Worm (Caenorhabditis elegans): ENCODE data around the gene C04A2.15.

C04A2.15 gene

DNA sequence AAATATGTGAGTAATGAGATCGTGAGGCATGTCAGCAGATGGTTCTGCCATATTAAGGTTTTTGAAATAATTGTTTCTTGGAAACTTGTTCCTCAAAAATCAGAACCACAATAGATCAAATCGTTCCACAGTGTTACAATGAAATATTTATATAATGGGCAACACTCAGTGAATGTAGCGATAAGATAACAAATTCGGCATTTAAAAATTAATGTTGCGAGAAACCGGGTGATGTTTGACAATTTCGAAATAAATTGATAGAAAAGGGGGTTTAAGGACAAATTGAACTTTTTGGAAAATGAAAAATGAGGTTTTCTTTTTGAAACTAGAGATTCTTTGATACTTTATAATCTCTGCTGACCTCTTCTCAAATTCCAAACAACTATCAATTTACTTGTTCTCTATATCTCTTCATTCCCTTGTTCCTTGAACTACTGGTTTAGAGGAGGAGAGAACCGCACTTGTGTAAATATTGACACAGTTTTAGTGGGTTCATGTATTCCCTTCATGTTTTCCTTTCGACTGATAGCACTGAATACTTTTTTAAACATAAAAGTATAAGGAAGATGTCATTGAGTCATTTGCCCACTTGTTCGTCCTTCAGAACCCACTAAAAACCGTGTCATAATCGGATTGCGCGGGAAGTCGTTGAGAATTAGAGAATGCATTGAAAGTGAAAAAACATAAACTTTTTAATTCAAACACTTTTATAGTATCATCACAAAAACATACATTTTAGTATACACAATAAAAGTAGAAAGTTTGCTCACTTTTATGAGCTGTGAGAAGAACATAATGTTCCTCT is 15.1 kb upstream of the C04A2.15 start:
- TF ChIP-seq sma-9 (GFP tag; optimal IDR thresholded peaks at IDR 0.05) (peak; percentile 9), sma-9 (tag; optimal IDR thresholded peaks at IDR 0.05) (no peak), nhr-129 (tag; optimal IDR thresholded peaks at IDR 0.05) (peak; percentile 21), skn-1 (tag; optimal IDR thresholded peaks at IDR 0.05) (peak; percentile 3), F13H6.1 (tag; optimal IDR thresholded peaks at IDR 0.05) (peak; percentile 82), dmd-4 (tag; optimal IDR thresholded peaks at IDR 0.05) (no peak), nhr-25 (tag; optimal IDR thresholded peaks at IDR 0.05) (peak; percentile 39), ama-1 (optimal IDR thresholded peaks at IDR 0.05) (no peak), blmp-1 (tag; optimal IDR thresholded peaks at IDR 0.05; ENCODE audit: insufficient read depth) (peak; percentile 18), ztf-1 (GFP tag; conservative IDR thresholded peaks at IDR 0.05) (no peak), egl-27 (tag; optimal IDR thresholded peaks at IDR 0.05) (peak; percentile 29), fos-1 (tag; optimal IDR thresholded peaks at IDR 0.05) (peak; percentile 83), peb-1 (tag; optimal IDR thresholded peaks at IDR 0.05) (no peak)

DNA sequence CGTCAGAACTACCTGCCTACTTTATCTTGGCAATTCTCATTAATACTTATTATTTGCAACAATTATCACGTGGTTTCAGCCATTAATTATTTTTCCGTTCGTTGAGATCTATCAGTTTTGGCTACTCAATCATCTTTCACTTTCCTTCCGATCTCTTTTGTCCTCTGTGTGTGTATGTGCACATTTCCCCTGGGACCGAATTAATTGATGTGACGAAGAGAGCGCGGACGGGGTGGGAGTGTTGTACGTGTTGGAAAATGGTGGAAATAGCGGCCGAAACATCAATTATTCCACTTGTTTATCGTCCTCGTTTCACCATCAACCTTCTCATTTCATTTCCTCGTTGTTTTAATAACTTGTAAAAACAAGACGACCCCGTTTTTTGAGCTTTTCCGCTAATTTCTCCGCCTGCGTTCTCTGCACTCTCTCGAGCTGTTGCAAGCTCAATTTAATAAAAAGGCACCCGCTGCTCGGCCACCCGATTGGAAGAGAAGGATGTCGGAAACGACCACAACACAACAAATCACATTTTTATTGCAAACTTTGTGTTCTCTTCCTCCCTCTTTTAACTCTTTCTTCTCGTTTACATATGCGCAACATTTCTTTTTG is 13.7 kb upstream of the C04A2.15 start:
- no peak for TF ChIP-seq Y55F3AM.14 (GFP tag; optimal IDR thresholded peaks at IDR 0.05)
- peak; percentile 94 for TF ChIP-seq egl-27 (tag; optimal IDR thresholded peaks at IDR 0.05)
- no peak for TF ChIP-seq nhr-237 (tag; optimal IDR thresholded peaks at IDR 0.05)
- peak; percentile 30 for TF ChIP-seq crh-2 (tag; optimal IDR thresholded peaks at IDR 0.05)
- peak; percentile 35 for TF ChIP-seq C34F6.9 (tag; optimal IDR thresholded peaks at IDR 0.05)
- TF ChIP-seq elt-3 (tag; optimal IDR thresholded peaks at IDR 0.05) = no peak
- TF ChIP-seq mdl-1 (tag; optimal IDR thresholded peaks at IDR 0.05) = peak in 1 of 2 experiments; percentile 64
- TF ChIP-seq lin-13 (GFP tag; optimal IDR thresholded peaks at IDR 0.05) = no peak
- TF ChIP-seq gmeb-1 (tag; optimal IDR thresholded peaks at IDR 0.05) = no peak
- TF ChIP-seq ztf-1 (GFP tag; conservative IDR thresholded peaks at IDR 0.05) = no peak
- TF ChIP-seq lin-11 (tag; optimal IDR thresholded peaks at IDR 0.05) = no peak
- TF ChIP-seq mab-5 (tag; optimal IDR thresholded peaks at IDR 0.05) = peak; percentile 94
- TF ChIP-seq blmp-1 (tag; optimal IDR thresholded peaks at IDR 0.05; ENCODE audit: insufficient read depth) = no peak
- TF ChIP-seq dmd-4 (tag; optimal IDR thresholded peaks at IDR 0.05) = no peak
- no peak for TF ChIP-seq aly-2 (tag; optimal IDR thresholded peaks at IDR 0.05)
- no peak for TF ChIP-seq alr-1 (tag; optimal IDR thresholded peaks at IDR 0.05)
- TF ChIP-seq nhr-12 (tag; optimal IDR thresholded peaks at IDR 0.05) = no peak
- TF ChIP-seq nhr-25 (tag; optimal IDR thresholded peaks at IDR 0.05) = peak; percentile 45
- TF ChIP-seq unc-55 (GFP tag; optimal IDR thresholded peaks at IDR 0.05) = no peak
- no peak for TF ChIP-seq sma-3 (GFP tag; optimal IDR thresholded peaks at IDR 0.05)
- no peak for TF ChIP-seq ama-1 (optimal IDR thresholded peaks at IDR 0.05)
- TF ChIP-seq unc-39 (tag; optimal IDR thresholded peaks at IDR 0.05) = no peak
- no peak for TF ChIP-seq nhr-10 (tag; optimal IDR thresholded peaks at IDR 0.05)
- TF ChIP-seq F13H6.1 (tag; optimal IDR thresholded peaks at IDR 0.05) = peak; percentile 31
- peak; percentile 42 for TF ChIP-seq sma-9 (GFP tag; optimal IDR thresholded peaks at IDR 0.05)
- TF ChIP-seq sma-9 (tag; optimal IDR thresholded peaks at IDR 0.05) = no peak
- no peak for TF ChIP-seq nhr-77 (tag; optimal IDR thresholded peaks at IDR 0.05)
- TF ChIP-seq nhr-21 (tag; optimal IDR thresholded peaks at IDR 0.05) = no peak
- peak; percentile 4 for TF ChIP-seq nhr-6 (tag; optimal IDR thresholded peaks at IDR 0.05)
- peak; percentile 11 for TF ChIP-seq ceh-16 (tag; optimal IDR thresholded peaks at IDR 0.05)
- no peak for TF ChIP-seq peb-1 (tag; optimal IDR thresholded peaks at IDR 0.05)
- TF ChIP-seq skn-1 (tag; optimal IDR thresholded peaks at IDR 0.05) = no peak
- TF ChIP-seq nhr-23 (tag; optimal IDR thresholded peaks at IDR 0.05) = no peak
- peak; percentile 79 for TF ChIP-seq unc-62 (GFP tag; optimal IDR thresholded peaks at IDR 0.05)
- no peak for TF ChIP-seq mbf-1 (tag; optimal IDR thresholded peaks at IDR 0.05)
- TF ChIP-seq ztf-4 (tag; optimal IDR thresholded peaks at IDR 0.05) = peak; percentile 22
- no peak for TF ChIP-seq zag-1 (tag; optimal IDR thresholded peaks at IDR 0.05)
- TF ChIP-seq nhr-129 (tag; optimal IDR thresholded peaks at IDR 0.05) = peak; percentile 18
- no peak for TF ChIP-seq fos-1 (tag; optimal IDR thresholded peaks at IDR 0.05)
- TF ChIP-seq nhr-11 (tag; optimal IDR thresholded peaks at IDR 0.05) = no peak
- peak in 1 of 2 experiments; percentile 46 for TF ChIP-seq lsy-2 (tag; optimal IDR thresholded peaks at IDR 0.05)
- TF ChIP-seq elt-1 (tag; optimal IDR thresholded peaks at IDR 0.05) = no peak
- no peak for TF ChIP-seq ceh-82 (tag; optimal IDR thresholded peaks at IDR 0.05)
- no peak for TF ChIP-seq R02D3.7 (tag; optimal IDR thresholded peaks at IDR 0.05)
- TF ChIP-seq ztf-11 (tag; optimal IDR thresholded peaks at IDR 0.05) = peak; percentile 19
- no peak for TF ChIP-seq snpc-4 (tag; optimal IDR thresholded peaks at IDR 0.05)
- peak; percentile 88 for TF ChIP-seq lin-39 (tag; optimal IDR thresholded peaks at IDR 0.05)
- no peak for TF ChIP-seq ZK546.5 (tag; optimal IDR thresholded peaks at IDR 0.05)
- TF ChIP-seq sem-4 (tag; optimal IDR thresholded peaks at IDR 0.05) = peak; percentile 86
